Worm (Caenorhabditis elegans): Measurements from ENCODE around the gene T04G9.4.

ce11 chrX:810694-811093 lies 38.4 kb downstream of the T04G9.4 start, which contains the start of gene F25E2.2:
- TF ChIP-seq him-1 (tag; optimal IDR thresholded peaks at IDR 0.05) (no peak), W03F9.2 (tag; optimal IDR thresholded peaks at IDR 0.05) (no peak), dao-5 (tag; optimal IDR thresholded peaks at IDR 0.05) (no peak)

Measured in whole organism, L4/young adult.